Worm (Caenorhabditis elegans) whole organism, L3 larva: ENCODE results near the gene lido-7.

Source experiments
- ama-1 ChIP-seq: fragments of 150-350 bp; optimal IDR thresholded peaks from 2 replicates; lab custom pipeline; 2018
- lsy-12 ChIP-seq: sonication (generic microtip); optimal IDR thresholded peaks from 2 replicates; lab custom pipeline; 2016; ENCODE audit warnings: mild to moderate bottlenecking, missing genetic modification characterization, missing compliant biosample characterization
- nhr-237 ChIP-seq: fragments of 150-350 bp; optimal IDR thresholded peaks from 2 replicates; lab custom pipeline; 2014; ENCODE audit warnings: missing biosample characterization, missing genetic modification characterization
- tbx-2 ChIP-seq: sonication (generic microtip); optimal IDR thresholded peaks from 2 replicates; lab custom pipeline; 2016; ENCODE audit warnings: mild to moderate bottlenecking, missing genetic modification characterization, missing compliant biosample characterization

DNA sequence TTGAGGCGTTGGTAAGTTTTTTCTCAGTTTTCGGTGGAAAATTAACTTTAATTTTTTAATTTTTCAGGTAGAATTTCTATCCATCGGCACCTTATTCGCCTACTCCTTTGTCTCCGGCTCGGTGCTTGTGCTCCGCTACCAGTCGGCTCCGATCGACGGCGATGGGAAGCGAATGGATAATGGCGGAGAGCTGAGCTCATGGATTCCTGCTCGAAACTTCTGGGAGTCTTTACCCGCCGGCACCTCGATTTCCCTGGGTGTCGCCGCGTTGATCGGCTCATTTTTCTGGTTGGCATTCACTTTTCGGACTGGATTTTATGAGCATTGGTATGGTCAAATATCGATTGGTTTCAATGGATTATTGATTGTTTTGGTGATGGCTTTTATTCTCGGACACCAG lies 46.8 kb downstream of the lido-7 start:
- no peak for TF ChIP-seq nhr-237
- no peak for TF ChIP-seq lsy-12 (tag; lab: Kevin White, UChicago)
- no peak for TF ChIP-seq tbx-2
- no peak for TF ChIP-seq ama-1 (lab: Kevin White, UChicago)
